Worm (Caenorhabditis elegans): Measurements from ENCODE around the gene sem-5.

sem-5 gene

DNA sequence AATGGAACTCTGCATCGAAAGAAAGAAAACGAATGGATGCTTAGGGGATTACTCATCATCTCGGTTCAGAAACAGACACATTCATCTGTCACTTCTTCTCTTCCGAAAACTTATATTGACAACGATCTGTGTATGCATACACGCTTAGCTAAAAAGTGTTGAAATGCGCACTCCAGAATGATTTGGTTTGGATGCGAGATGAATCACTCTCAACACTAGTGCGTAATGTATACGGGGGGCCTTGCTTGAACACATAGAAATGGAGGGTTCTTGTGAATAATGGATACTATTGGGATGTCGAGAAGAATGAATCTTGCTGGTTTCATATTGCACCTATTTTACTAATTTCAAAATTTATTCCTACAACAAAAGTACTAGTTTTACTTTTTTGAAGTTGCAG is 2.5 kb upstream of the sem-5 start:
- no peak for TF ChIP-seq unc-39 (tag; optimal IDR thresholded peaks at IDR 0.05)
- TF ChIP-seq hlh-1 (tag; optimal IDR thresholded peaks at IDR 0.05): no peak
- TF ChIP-seq pha-4 (tag; optimal IDR thresholded peaks at IDR 0.05): no peak

DNA sequence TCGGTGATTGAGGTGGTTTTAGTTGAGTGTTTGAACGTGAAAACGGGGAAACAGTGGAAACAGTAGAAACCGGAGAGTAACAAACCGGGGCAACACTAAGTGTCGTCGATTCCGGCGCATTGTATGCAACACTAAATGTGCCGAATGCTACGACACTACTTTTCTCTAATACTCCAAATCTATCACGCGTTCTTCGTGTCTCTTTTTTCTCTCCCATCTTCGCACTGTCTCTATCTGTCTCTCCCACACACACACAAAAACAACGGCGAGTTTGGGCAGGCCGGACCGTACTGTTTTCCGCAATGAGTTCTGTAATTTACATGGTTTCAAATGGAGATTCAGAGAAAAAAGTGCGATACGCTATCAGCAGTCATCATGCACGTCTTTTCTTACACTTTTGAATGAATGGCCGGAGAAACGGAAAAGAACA is 548 bp upstream of the sem-5 start:
- TF ChIP-seq nhr-2 (tag; optimal IDR thresholded peaks at IDR 0.05) (no peak), lsy-2 (tag; optimal IDR thresholded peaks at IDR 0.05) (no peak), mls-2 (tag; optimal IDR thresholded peaks at IDR 0.05) (no peak), sptf-1 (tag; optimal IDR thresholded peaks at IDR 0.05) (no peak), elt-1 (tag; optimal IDR thresholded peaks at IDR 0.05; ENCODE audit: borderline replicate concordance, insufficient read depth) (no peak), cnd-1 (tag; optimal IDR thresholded peaks at IDR 0.05) (peak; percentile 5), bed-3 (GFP tag; optimal IDR thresholded peaks at IDR 0.05) (no peak), mep-1 (tag; optimal IDR thresholded peaks at IDR 0.05) (peak; percentile 17), nhr-237 (tag; optimal IDR thresholded peaks at IDR 0.05) (no peak), ham-2 (GFP tag; optimal IDR thresholded peaks at IDR 0.05) (no peak), mab-5 (tag; optimal IDR thresholded peaks at IDR 0.05) (no peak), unc-62 (GFP tag; optimal IDR thresholded peaks at IDR 0.05) (no peak), ceh-39 (tag; optimal IDR thresholded peaks at IDR 0.05) (no peak), ceh-43 (GFP tag; optimal IDR thresholded peaks at IDR 0.05) (no peak), flh-1 (GFP tag; optimal IDR thresholded peaks at IDR 0.05) (no peak), unc-120 (tag; optimal IDR thresholded peaks at IDR 0.05; ENCODE audit: poor library complexity, severe bottlenecking) (peak; percentile 26), blmp-1 (tag; optimal IDR thresholded peaks at IDR 0.05) (no peak), sem-2 (GFP tag; optimal IDR thresholded peaks at IDR 0.05) (no peak), snpc-4 (tag; optimal IDR thresholded peaks at IDR 0.05) (no peak), hlh-1 (tag; optimal IDR thresholded peaks at IDR 0.05) (no peak), unc-39 (tag; optimal IDR thresholded peaks at IDR 0.05) (no peak), ces-1 (GFP tag; optimal IDR thresholded peaks at IDR 0.05) (no peak), M03D4.4 (tag; optimal IDR thresholded peaks at IDR 0.05) (no peak), elt-3 (tag; optimal IDR thresholded peaks at IDR 0.05) (no peak), nhr-12 (tag; optimal IDR thresholded peaks at IDR 0.05) (no peak), nhr-28 (tag; optimal IDR thresholded peaks at IDR 0.05) (no peak)

DNA sequence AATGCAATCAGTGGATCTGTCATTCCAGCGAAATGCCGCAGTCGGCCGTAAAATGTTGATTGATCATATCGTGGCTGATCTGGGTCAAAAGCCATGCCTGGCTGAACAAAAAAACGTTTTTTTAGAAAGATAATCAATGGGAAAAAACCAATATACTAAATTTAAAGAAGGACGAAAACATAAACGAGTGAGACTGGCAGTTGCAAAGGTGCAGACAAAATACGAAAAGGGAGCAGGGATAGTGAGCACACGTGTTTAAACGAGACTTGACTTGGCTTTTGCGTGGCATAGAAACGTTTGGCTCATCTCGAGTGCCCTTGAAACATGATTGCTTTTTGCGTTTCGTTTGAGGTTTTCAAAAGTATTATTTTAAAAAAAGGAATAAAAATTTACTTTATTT is 3.3 kb downstream of the sem-5 start, which contains the start of gene sfxn-2:
sfxn-2 (minus strand) TSS at position 101 of the 400 bp plus-strand sequence.
- no peak for TF ChIP-seq nhr-12 (tag; optimal IDR thresholded peaks at IDR 0.05)
- no peak for TF ChIP-seq unc-120 (tag; optimal IDR thresholded peaks at IDR 0.05; ENCODE audit: poor library complexity, severe bottlenecking)

DNA sequence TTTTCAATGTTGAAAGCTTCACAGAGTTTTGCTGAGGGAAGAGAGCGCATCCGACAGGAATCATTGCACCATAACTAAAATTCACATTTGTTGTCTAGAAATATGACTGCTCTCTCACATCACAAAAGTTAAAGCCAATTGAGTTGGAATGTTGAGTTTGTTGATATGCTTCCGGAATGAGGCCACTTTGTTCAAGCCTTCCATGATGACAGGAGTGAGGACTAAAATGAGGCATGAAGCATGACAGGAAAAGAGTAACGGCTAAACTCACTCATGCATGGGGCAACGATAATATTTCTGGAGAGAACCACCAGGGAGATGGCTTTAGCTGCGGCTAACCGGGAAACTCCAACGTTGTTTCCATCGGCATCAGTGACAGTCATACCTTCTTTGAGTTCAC is 5.1 kb downstream of the sem-5 start:
- no peak for TF ChIP-seq nhr-12 (tag; optimal IDR thresholded peaks at IDR 0.05)
- TF ChIP-seq hlh-1 (tag; optimal IDR thresholded peaks at IDR 0.05): no peak
- no peak for TF ChIP-seq ham-2 (GFP tag; optimal IDR thresholded peaks at IDR 0.05)
- TF ChIP-seq ceh-39 (tag; optimal IDR thresholded peaks at IDR 0.05): no peak
- no peak for TF ChIP-seq nhr-237 (tag; optimal IDR thresholded peaks at IDR 0.05)
- no peak for TF ChIP-seq nhr-28 (tag; optimal IDR thresholded peaks at IDR 0.05)
- no peak for TF ChIP-seq sem-2 (GFP tag; optimal IDR thresholded peaks at IDR 0.05)
- TF ChIP-seq elt-3 (tag; optimal IDR thresholded peaks at IDR 0.05): no peak
- TF ChIP-seq elt-1 (tag; optimal IDR thresholded peaks at IDR 0.05; ENCODE audit: borderline replicate concordance, insufficient read depth): no peak
- TF ChIP-seq mls-2 (tag; optimal IDR thresholded peaks at IDR 0.05): no peak
- no peak for TF ChIP-seq ceh-83 (GFP tag; optimal IDR thresholded peaks at IDR 0.05)
- no peak for TF ChIP-seq cnd-1 (tag; optimal IDR thresholded peaks at IDR 0.05)
- no peak for TF ChIP-seq pha-4 (tag; optimal IDR thresholded peaks at IDR 0.05)
- TF ChIP-seq bed-3 (GFP tag; optimal IDR thresholded peaks at IDR 0.05): no peak
- TF ChIP-seq tbx-8 (GFP tag; optimal IDR thresholded peaks at IDR 0.05): no peak
- no peak for TF ChIP-seq ces-1 (GFP tag; optimal IDR thresholded peaks at IDR 0.05)

DNA sequence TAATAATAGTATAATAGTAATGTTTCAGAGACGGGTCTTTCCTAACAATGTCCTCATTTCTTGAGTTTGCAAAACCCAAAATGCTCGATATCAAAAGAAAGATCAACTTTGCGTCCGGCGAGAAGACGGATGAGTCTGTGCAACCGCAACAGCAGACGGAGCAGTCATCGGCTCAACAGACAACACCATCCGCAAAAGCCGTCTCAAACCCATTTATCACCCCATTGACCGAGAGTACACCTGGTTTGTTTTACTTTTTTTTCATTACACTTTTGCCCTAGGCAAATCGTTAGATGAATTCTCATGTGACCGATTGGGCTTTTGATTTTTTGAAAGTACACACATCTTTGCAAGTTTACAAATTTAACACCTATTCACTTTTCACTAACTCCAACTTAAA is 7.2 kb downstream of the sem-5 start, which contains the start of gene dct-1:
dct-1 (plus strand) TSS at position 27 of the 400 bp plus-strand sequence.
- TF ChIP-seq drap-1 (GFP tag; optimal IDR thresholded peaks at IDR 0.05) (no peak), unc-120 (tag; optimal IDR thresholded peaks at IDR 0.05; ENCODE audit: poor library complexity, severe bottlenecking) (peak; percentile 11), hlh-1 (tag; optimal IDR thresholded peaks at IDR 0.05) (peak; percentile 84), ceh-43 (GFP tag; optimal IDR thresholded peaks at IDR 0.05) (no peak)
